Worm (Caenorhabditis elegans): ENCODE results near the gene ZK563.2.

- TF ChIP-seq nhr-11 (tag; optimal IDR thresholded peaks at IDR 0.05) (no peak), elt-3 (tag; optimal IDR thresholded peaks at IDR 0.05) (no peak)
Observed at ce11 chrX:3411565-3412022, 42.8 kb downstream of the ZK563.2 start, which contains the start of gene unc-78.

Data from whole organism, L2 larva.